Fruit fly (Drosophila melanogaster): ENCODE measurements around the gene Npc2e.
A peak's percentile ranks its signal among the peaks of the same experiment; 100 is the strongest.

The Npc2e gene

DNA sequence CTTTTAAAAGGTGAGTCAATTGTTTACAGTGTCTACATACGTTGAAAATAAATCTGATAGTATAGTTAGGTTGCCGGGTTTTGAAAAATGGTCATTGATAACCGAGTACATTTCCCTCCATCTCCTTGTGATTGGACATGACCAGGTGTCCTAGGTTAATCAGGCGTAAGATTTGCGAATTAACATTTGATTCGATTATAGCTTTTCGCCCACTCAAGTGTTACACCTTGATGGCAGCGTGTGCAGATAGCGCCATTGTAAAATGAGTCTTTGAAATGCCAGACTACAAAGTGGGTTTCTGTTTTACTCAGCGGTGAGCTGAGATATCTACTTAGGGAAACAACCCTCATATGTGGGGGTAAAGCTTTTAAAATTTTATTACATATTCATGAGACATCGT, 1.9 kb downstream of the Npc2e start (continued):
- TF ChIP-seq sr (GFP tag; IDR thresholded peaks at IDR 0.05), result no peak
- TF ChIP-seq CG8478 (optimal IDR thresholded peaks at IDR 0.05), result no peak
- no peak for TF ChIP-seq Xrp1 (GFP tag; IDR thresholded peaks at IDR 0.05)
- no peak for TF ChIP-seq H15 (GFP tag; IDR thresholded peaks at IDR 0.05)
- no peak for TF ChIP-seq E2f2 (GFP tag; IDR thresholded peaks at IDR 0.05)
- no peak for TF ChIP-seq Ets97D (GFP tag; optimal IDR thresholded peaks at IDR 0.05)
- no peak for TF ChIP-seq CG34422 (GFP tag; IDR thresholded peaks at IDR 0.05)
- no peak for TF ChIP-seq CG12744 (GFP tag; optimal IDR thresholded peaks at IDR 0.05)
- no peak for TF ChIP-seq CG9609 (GFP tag; optimal IDR thresholded peaks at IDR 0.05)
- TF ChIP-seq zf30C (GFP tag; optimal IDR thresholded peaks at IDR 0.05), result no peak

DNA sequence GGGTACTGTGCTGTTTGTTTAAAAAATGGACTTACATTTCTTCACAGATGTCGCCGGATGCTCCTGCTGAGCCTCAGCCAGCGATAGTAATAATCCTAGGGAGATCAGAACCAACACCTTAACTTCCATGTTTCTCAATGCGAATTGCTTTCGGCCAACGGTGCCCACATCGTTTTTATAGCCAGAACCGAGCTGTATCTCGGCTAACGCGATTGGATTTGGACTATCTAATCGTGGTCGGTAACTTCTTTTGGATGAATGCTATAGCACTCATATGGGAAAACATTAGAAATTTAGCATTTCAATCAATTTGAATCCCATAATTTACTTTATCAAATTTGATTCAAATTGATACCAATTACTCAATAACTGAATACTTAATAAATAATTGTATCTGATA, 2.8 kb downstream of the Npc2e start, which contains the start of gene Npc2d:
Gene Npc2d (minus strand): TSS at position 133 of the 400 bp plus-strand sequence.
- TF ChIP-seq cato (GFP tag; optimal IDR thresholded peaks at IDR 0.05; ENCODE audit: borderline replicate concordance), result no peak
- no peak for TF ChIP-seq fd96Cb (tag; optimal IDR thresholded peaks at IDR 0.05)
- peak; percentile 81 for TF ChIP-seq CG18011 (GFP tag; optimal IDR thresholded peaks at IDR 0.05)
- TF ChIP-seq CG4854 (GFP tag; optimal IDR thresholded peaks at IDR 0.05), result no peak
- no peak for TF ChIP-seq CG17328 (GFP tag; IDR thresholded peaks at IDR 0.05)
- no peak for TF ChIP-seq CG10366 (GFP tag; IDR thresholded peaks at IDR 0.05)
- peak; percentile 57 for TF ChIP-seq Deaf1 (tag; optimal IDR thresholded peaks at IDR 0.05)
- TF ChIP-seq GATAe (GFP tag; conservative IDR thresholded peaks at IDR 0.05), result peak; percentile 44; the same call in 1 of the 2 replicates
- no peak for TF ChIP-seq CG10979 (tag; optimal IDR thresholded peaks at IDR 0.05)
- TF ChIP-seq exex (tag; optimal IDR thresholded peaks at IDR 0.05), result peak; percentile 24
- TF ChIP-seq crol (GFP tag; IDR thresholded peaks at IDR 0.05), result no peak
- TF ChIP-seq pum (GFP tag; optimal IDR thresholded peaks at IDR 0.05), result no peak
- no peak for TF ChIP-seq CG4424 (GFP tag; optimal IDR thresholded peaks at IDR 0.05)
- no peak for TF ChIP-seq CG32532 (GFP tag; IDR thresholded peaks at IDR 0.05)

DNA sequence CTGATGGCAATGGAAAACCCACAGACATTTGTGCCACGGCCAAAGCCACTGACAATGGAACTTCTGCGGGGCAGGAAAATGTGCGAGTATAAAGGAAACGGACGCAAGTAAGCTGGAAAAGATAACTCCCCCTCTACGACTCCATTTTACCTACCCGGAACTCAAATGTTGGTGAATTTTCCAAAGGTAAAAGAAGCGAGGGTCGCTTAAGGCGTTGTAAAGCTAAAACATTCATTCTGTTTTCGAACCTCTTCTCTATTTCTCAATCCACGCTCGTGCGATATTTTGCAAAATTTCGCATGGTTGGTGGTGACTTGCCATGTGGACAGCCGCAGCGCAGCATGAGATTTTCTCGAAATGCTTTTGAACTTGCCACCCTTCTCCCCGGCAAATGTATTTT, 3.5 kb downstream of the Npc2e start:
- TF ChIP-seq pros (GFP tag; optimal IDR thresholded peaks at IDR 0.05) (peak; percentile 56), ewg (GFP tag; optimal IDR thresholded peaks at IDR 0.05) (no peak), hkb (optimal IDR thresholded peaks at IDR 0.05) (peak; percentile 65), hkb (GFP tag; IDR thresholded peaks at IDR 0.05) (no peak), CG10959 (GFP tag; IDR thresholded peaks at IDR 0.05) (0 out of 2 replicates have a peak, but pooled peaks have one; percentile 8), CG18476 (GFP tag; optimal IDR thresholded peaks at IDR 0.05) (peak; percentile 86)

DNA sequence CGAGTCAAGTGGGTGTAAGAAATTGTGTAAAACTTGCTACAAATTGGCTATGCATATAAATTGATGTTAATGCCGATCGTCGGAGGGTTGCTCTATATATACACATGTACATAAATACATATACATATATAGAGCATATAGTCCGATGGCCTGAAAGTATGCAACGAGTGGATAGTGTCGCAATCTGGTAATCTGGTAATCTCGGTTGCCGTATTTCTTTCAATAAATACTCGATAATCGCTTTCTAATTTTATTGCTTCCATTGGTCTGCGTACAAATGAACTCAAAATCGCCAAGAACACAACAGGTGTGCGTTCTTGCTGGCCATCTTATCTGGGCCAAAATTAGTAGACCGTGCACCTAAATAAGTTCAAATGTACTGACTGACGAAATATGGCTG, 6.2 kb downstream of the Npc2e start:
- TF ChIP-seq MESR4 (GFP tag; optimal IDR thresholded peaks at IDR 0.05) (no peak), grn (GFP tag; optimal IDR thresholded peaks at IDR 0.05) (peak; percentile 68), tio (GFP tag; optimal IDR thresholded peaks at IDR 0.05) (no peak), CG8281 (tag; optimal IDR thresholded peaks at IDR 0.05) (peak; percentile 47), sim (GFP tag; IDR thresholded peaks at IDR 0.05) (no peak), pfk (GFP tag; optimal IDR thresholded peaks at IDR 0.05) (no peak), MBD-R2 (GFP tag; IDR thresholded peaks at IDR 0.05) (no peak), CG34376 (GFP tag; optimal IDR thresholded peaks at IDR 0.05) (peak; percentile 75), gce (GFP tag; IDR thresholded peaks at IDR 0.05) (no peak), CTCF (GFP tag; optimal IDR thresholded peaks at IDR 0.05) (no peak), sd (tag; optimal IDR thresholded peaks at IDR 0.05) (no peak), pita (GFP tag; optimal IDR thresholded peaks at IDR 0.05) (no peak), exex (tag; optimal IDR thresholded peaks at IDR 0.05) (peak; percentile 96), BEAF-32 (GFP tag; optimal IDR thresholded peaks at IDR 0.05) (no peak), CG3163 (GFP tag; optimal IDR thresholded peaks at IDR 0.05) (no peak), Hr39 (optimal IDR thresholded peaks at IDR 0.05) (no peak), Six4 (GFP tag; optimal IDR thresholded peaks at IDR 0.05) (no peak), bowl (GFP tag; IDR thresholded peaks at IDR 0.05) (no peak), CG13775 (GFP tag; optimal IDR thresholded peaks at IDR 0.05) (no peak), Bteb2 (GFP tag; optimal IDR thresholded peaks at IDR 0.05) (no peak), Oaz (GFP tag; IDR thresholded peaks at IDR 0.05) (no peak), Oli (tag; optimal IDR thresholded peaks at IDR 0.05) (no peak)
